Worm (Caenorhabditis elegans) whole organism, L4 larva: ENCODE data around the gene C03A3.2.
A peak's percentile ranks its signal among the peaks of the same experiment; 100 is the strongest.

Experiments used
- D1046.2 ChIP-seq: fragments of 200-800 bp; sonication (Bioruptor generic); IDR thresholded peaks from 2 replicates; pipeline ENCODE4 v1.3.6; 2022; ENCODE audit warnings: missing genetic modification characterization, missing compliant biosample characterization
- F37D6.2 ChIP-seq: sonication (generic microtip); optimal IDR thresholded peaks from 2 replicates; lab custom pipeline; 2016; ENCODE audit warnings: mild to moderate bottlenecking, missing genetic modification characterization, missing compliant biosample characterization
- F44E2.7 ChIP-seq: fragments of 200-800 bp; sonication (Bioruptor generic); IDR thresholded peaks from 2 replicates; pipeline ENCODE4 v2.1.2; 2022; ENCODE audit warnings: missing genetic modification characterization, missing compliant biosample characterization
- T20F7.1 ChIP-seq: fragments of 200-800 bp; sonication (Bioruptor generic); optimal IDR thresholded peaks from 2 replicates; lab custom pipeline; 2018; ENCODE audit warnings: mild to moderate bottlenecking, missing genetic modification characterization, missing compliant biosample characterization
- Y105C5A.15 ChIP-seq: fragments of 200-800 bp; sonication (Bioruptor generic); IDR thresholded peaks from 2 replicates; pipeline ENCODE4 v1.3.6; 2022; ENCODE audit warnings: missing genetic modification characterization, missing compliant biosample characterization
- Y48G9A.11 ChIP-seq: fragments of 200-800 bp; sonication (Bioruptor generic); IDR thresholded peaks from 2 replicates; pipeline ENCODE4 v1.3.6; 2022; ENCODE audit warnings: missing genetic modification reagents, missing genetic modification characterization, missing compliant biosample characterization
- Y5F2A.4 ChIP-seq: fragments of 200-800 bp; sonication (Bioruptor generic); optimal IDR thresholded peaks from 2 replicates; lab custom pipeline; 2018; ENCODE audit warnings: mild to moderate bottlenecking, missing genetic modification characterization, missing compliant biosample characterization
- ZK337.2 ChIP-seq: fragments of 200-800 bp; sonication (Bioruptor generic); IDR thresholded peaks from 2 replicates; pipeline ENCODE4 v1.3.6; 2022; ENCODE audit warnings: missing genetic modification reagents, missing genetic modification characterization, missing compliant biosample characterization
- aly-2 ChIP-seq: sonication (generic microtip); optimal IDR thresholded peaks from 2 replicates; lab custom pipeline; 2018; ENCODE audit warnings: missing biosample characterization, missing genetic modification characterization
- ama-1 ChIP-seq: fragments of 150-350 bp; optimal IDR thresholded peaks from 2 replicates; lab custom pipeline; 2014; ENCODE audit warnings: inconsistent platforms, mixed read lengths
- arid-1 ChIP-seq: fragments of 200-800 bp; sonication (Bioruptor generic); conservative IDR thresholded peaks from 2 replicates; pipeline ENCODE4 v1.3.6; 2022; ENCODE audit warnings: missing genetic modification reagents, missing genetic modification characterization, missing compliant biosample characterization
- ceh-20 ChIP-seq: fragments of 200-800 bp; sonication (Bioruptor generic); IDR thresholded peaks from 2 replicates; pipeline ENCODE4 v1.3.6; 2022; ENCODE audit warnings: missing genetic modification reagents, missing genetic modification characterization, missing compliant biosample characterization
- ceh-62 ChIP-seq: sonication (generic microtip); optimal IDR thresholded peaks from 2 replicates; lab custom pipeline; 2017; ENCODE audit warnings: missing biosample characterization, missing genetic modification characterization
- cey-2 ChIP-seq: sonication (generic microtip); optimal IDR thresholded peaks from 3 replicates; lab custom pipeline; 2017; ENCODE audit warnings: missing genetic modification characterization, mild to moderate bottlenecking, missing compliant biosample characterization, antibody characterized with exemption, borderline replicate concordance; ENCODE audit not compliant: insufficient read depth
- ctbp-1 ChIP-seq: fragments of 200-800 bp; sonication (Bioruptor generic); IDR thresholded peaks from 2 replicates; pipeline ENCODE4 v1.3.6; 2022; ENCODE audit warnings: missing genetic modification reagents, missing genetic modification characterization, missing compliant biosample characterization
- daf-12 ChIP-seq: fragments of 150-350 bp; optimal IDR thresholded peaks from 2 replicates; lab custom pipeline; 2014; ENCODE audit warnings: missing biosample characterization, missing genetic modification reagents, missing genetic modification characterization
- dmd-6 ChIP-seq: fragments of 200-800 bp; sonication (Bioruptor generic); IDR thresholded peaks from 2 replicates; pipeline ENCODE4 v1.3.6; 2022; ENCODE audit warnings: missing genetic modification reagents, missing genetic modification characterization, missing compliant biosample characterization
- dve-1 ChIP-seq: sonication (generic microtip); optimal IDR thresholded peaks from 2 replicates; lab custom pipeline; 2017; ENCODE audit warnings: antibody characterized with exemption, mild to moderate bottlenecking, missing genetic modification characterization, missing compliant biosample characterization; ENCODE audit not compliant: insufficient read depth
- egl-43 ChIP-seq: fragments of 200-800 bp; sonication (Bioruptor generic); IDR thresholded peaks from 2 replicates; pipeline ENCODE4 v1.3.6; 2022; ENCODE audit warnings: missing genetic modification reagents, missing genetic modification characterization, missing compliant biosample characterization
- fkh-10 ChIP-seq: fragments of 150-350 bp; optimal IDR thresholded peaks from 2 replicates; lab custom pipeline; 2014; ENCODE audit warnings: missing biosample characterization, missing genetic modification reagents, missing genetic modification characterization
- hif-1 ChIP-seq, 2 experiments: sonication (generic microtip); optimal IDR thresholded peaks; 2 replicates each; lab custom pipeline; 2016 to 2017; ENCODE audit warnings: missing compliant biosample characterization in 2 of 2, missing genetic modification characterization in 2 of 2, missing genetic modification reagents in 2 of 2, missing genotype in 2 of 2, mild to moderate bottlenecking in 1 of 2
- hlh-11 ChIP-seq: fragments of 200-800 bp; sonication (Bioruptor generic); optimal IDR thresholded peaks from 2 replicates; lab custom pipeline; 2018; ENCODE audit warnings: mild to moderate bottlenecking, missing genetic modification characterization, missing compliant biosample characterization
- hlh-30 ChIP-seq: sonication (generic microtip); optimal IDR thresholded peaks from 2 replicates; lab custom pipeline; 2017; ENCODE audit warnings: antibody characterized with exemption, mild to moderate bottlenecking, missing genetic modification characterization, missing compliant biosample characterization; ENCODE audit not compliant: insufficient read depth
- hmg-1.1 ChIP-seq: fragments of 200-800 bp; sonication (Bioruptor generic); IDR thresholded peaks from 2 replicates; pipeline ENCODE4 v1.3.6; 2022; ENCODE audit warnings: missing genetic modification reagents, missing genetic modification characterization, missing compliant biosample characterization
- jun-1 ChIP-seq: fragments of 150-350 bp; optimal IDR thresholded peaks from 2 replicates; lab custom pipeline; 2014; ENCODE audit warnings: missing biosample characterization, missing genetic modification reagents, missing genetic modification characterization
- lin-13 ChIP-seq: fragments of 150-350 bp; optimal IDR thresholded peaks from 2 replicates; lab custom pipeline; 2014; ENCODE audit warnings: missing biosample characterization, missing genetic modification reagents, missing genetic modification characterization
- lin-15B ChIP-seq: fragments of 150-350 bp; sonication (generic microtip); optimal IDR thresholded peaks from 3 replicates; lab custom pipeline; 2014; ENCODE audit warnings: missing biosample characterization, missing genetic modification characterization
- lin-39 ChIP-seq: fragments of 150-350 bp; optimal IDR thresholded peaks from 2 replicates; lab custom pipeline; 2014; ENCODE audit warnings: missing biosample characterization, missing genetic modification reagents, missing genetic modification characterization
- lsy-2 ChIP-seq, 2 experiments: fragments of 150-350 bp in 1 of 2; sonication (generic microtip) in 1 of 2; optimal IDR thresholded peaks; 2 replicates each; lab custom pipeline; 2014 to 2017; ENCODE audit warnings: missing biosample characterization in 2 of 2, missing genetic modification characterization in 2 of 2
- mdl-1 ChIP-seq, 2 experiments: fragments of 150-350 bp in 1 of 2; sonication (generic microtip) in 1 of 2; optimal IDR thresholded peaks; 2 replicates each; lab custom pipeline; 2014 to 2017; ENCODE audit warnings: missing biosample characterization in 2 of 2, missing genetic modification characterization in 2 of 2
- mes-2 ChIP-seq: sonication (generic microtip); optimal IDR thresholded peaks from 2 replicates; lab custom pipeline; 2016; ENCODE audit warnings: missing genotype, mild to moderate bottlenecking, missing genetic modification characterization, missing compliant biosample characterization; ENCODE audit not compliant: poor library complexity, severe bottlenecking
- nhr-10 ChIP-seq: fragments of 150-350 bp; optimal IDR thresholded peaks from 2 replicates; lab custom pipeline; 2014; ENCODE audit warnings: missing biosample characterization, missing genetic modification characterization
- nhr-76 ChIP-seq: fragments of 150-350 bp; optimal IDR thresholded peaks from 2 replicates; lab custom pipeline; 2014; ENCODE audit warnings: missing biosample characterization, missing genetic modification characterization
- php-3 ChIP-seq: fragments of 200-800 bp; sonication (Bioruptor generic); IDR thresholded peaks from 2 replicates; pipeline ENCODE4 v1.3.6; 2022; ENCODE audit warnings: missing genetic modification reagents, missing genetic modification characterization, missing compliant biosample characterization
- tra-1 ChIP-seq: fragments of 200-800 bp; sonication (Bioruptor generic); IDR thresholded peaks from 2 replicates; pipeline ENCODE4 v1.3.6; 2022; ENCODE audit warnings: missing genetic modification reagents, missing genetic modification characterization, missing compliant biosample characterization
- unc-130 ChIP-seq: sonication (generic microtip); optimal IDR thresholded peaks from 2 replicates; lab custom pipeline; 2016; ENCODE audit warnings: missing genetic modification reagents, missing genetic modification characterization, missing compliant biosample characterization
- unc-62 ChIP-seq, 3 experiments: fragments of 150-350 bp in 1 of 3; sonication (generic microtip); optimal IDR thresholded peaks in 2 of 3; peaks in 1 of 3; 1 replicate in 1 of 3; 2 replicates in 2 of 3; lab custom pipeline; 2014 to 2017; ENCODE audit warnings: missing biosample characterization in 3 of 3, missing genetic modification characterization in 3 of 3, missing genetic modification reagents in 3 of 3, missing genotype in 1 of 3
- vab-7 ChIP-seq: fragments of 200-800 bp; sonication (Bioruptor generic); IDR thresholded peaks from 2 replicates; pipeline ENCODE4 v1.3.6; 2022; ENCODE audit warnings: missing genetic modification reagents, missing genetic modification characterization, missing compliant biosample characterization
- zfp-2 ChIP-seq: sonication (generic microtip); optimal IDR thresholded peaks from 2 replicates; lab custom pipeline; 2016; ENCODE audit warnings: mild to moderate bottlenecking, missing genetic modification characterization, missing compliant biosample characterization
- zfp-3 ChIP-seq: fragments of 200-800 bp; sonication (Bioruptor generic); conservative IDR thresholded peaks from 2 replicates; pipeline ENCODE4 v1.3.6; 2022; ENCODE audit warnings: missing genetic modification reagents, missing genetic modification characterization, missing compliant biosample characterization
- ztf-11 ChIP-seq: fragments of 150-350 bp; optimal IDR thresholded peaks from 2 replicates; lab custom pipeline; 2014; ENCODE audit warnings: missing biosample characterization, missing genetic modification characterization
- ztf-7 ChIP-seq: fragments of 150-350 bp; optimal IDR thresholded peaks from 2 replicates; lab custom pipeline; 2014; ENCODE audit warnings: missing biosample characterization, missing genetic modification characterization

The C03A3.2 gene

ce11 chrX:11222597-11223218 is 39.9 kb upstream of the C03A3.2 start, which contains the start of gene C34F6.9 (continued):
- TF ChIP-seq D1046.2 (GFP tag; lab: Robert Waterston, UW) (no peak), mes-2 (peak; percentile 16), ZK337.2 (GFP tag; lab: Robert Waterston, UW) (no peak)

ce11 chrX:11226595-11226994 is 36.1 kb upstream of the C03A3.2 start, which contains the start of gene C34F6.12:
Gene C34F6.12, minus strand, starts transcription at chrX:11226695.
- TF ChIP-seq lin-13 (no peak), tra-1 (GFP tag; lab: Robert Waterston, UW) (no peak), unc-130 (GFP tag; lab: Kevin White, UChicago) (no peak), jun-1 (tag; lab: Kevin White, UChicago) (no peak)
- TF ChIP-seq, all 104 proteins: peak for 0

ce11 chrX:11240585-11241115 is 22.0 kb upstream of the C03A3.2 start, which contains the start of gene C34F6.10:
Gene C34F6.10, minus strand, starts transcription at chrX:11240635.
- TF ChIP-seq lsy-2 (tag; optimal IDR thresholded peaks at IDR 0.05; lab: Kevin White, UChicago) = peak in 1 of 2 experiments; percentile 22
- TF ChIP-seq dve-1 (tag; lab: Kevin White, UChicago) = no peak
- 0 out of 2 replicates have a peak, but pooled peaks have one; percentile 41 for TF ChIP-seq ceh-20
- no peak for TF ChIP-seq unc-62 (GFP tag; optimal IDR thresholded peaks at IDR 0.05 in 1 of 2; lab: Kevin White, UChicago)
- no peak for TF ChIP-seq unc-62 (tag; optimal IDR thresholded peaks at IDR 0.05; lab: Kevin White, UChicago)
- TF ChIP-seq lin-13 = no peak
- peak in 1 of 2 experiments; percentile 6 for TF ChIP-seq mdl-1 (tag; optimal IDR thresholded peaks at IDR 0.05; lab: Kevin White, UChicago)
- 0 out of 2 replicates have a peak, but pooled peaks have one; percentile 8 for TF ChIP-seq dmd-6 (GFP tag; lab: Robert Waterston, UW)
- TF ChIP-seq fkh-10 (GFP tag; lab: Kevin White, UChicago) = no peak
- TF ChIP-seq hlh-30 (tag; lab: Kevin White, UChicago) = peak; percentile 53
- peak; percentile 17 for TF ChIP-seq hlh-11 (tag; lab: Kevin White, UChicago)

ce11 chrX:11241479-11241878 is 21.2 kb upstream of the C03A3.2 start:
- 0 out of 2 replicates have a peak, but pooled peaks have one; percentile 30 for TF ChIP-seq ctbp-1 (GFP tag; lab: Robert Waterston, UW)
- no peak for TF ChIP-seq lin-39 (tag; lab: Kevin White, UChicago)
- no peak for TF ChIP-seq egl-43 (GFP tag; lab: Robert Waterston, UW)
- TF ChIP-seq ceh-62 (tag; lab: Kevin White, UChicago) = no peak
- no peak for TF ChIP-seq T20F7.1 (GFP tag; lab: Kevin White, UChicago)
- TF ChIP-seq Y5F2A.4 (GFP tag; lab: Kevin White, UChicago) = no peak
- no peak for TF ChIP-seq arid-1
- TF ChIP-seq ztf-7 (tag; lab: Kevin White, UChicago) = no peak
- TF ChIP-seq D1046.2 (GFP tag; lab: Robert Waterston, UW) = no peak
- TF ChIP-seq cey-2 (tag; lab: Kevin White, UChicago) = no peak
- TF ChIP-seq Y48G9A.11 (GFP tag; lab: Robert Waterston, UW) = no peak
- no peak for TF ChIP-seq dmd-6 (GFP tag; lab: Robert Waterston, UW)
- TF ChIP-seq F44E2.7 (GFP tag; lab: Robert Waterston, UW) = no peak
- TF ChIP-seq F37D6.2 (tag; lab: Kevin White, UChicago) = no peak
- no peak for TF ChIP-seq ama-1 (lab: Kevin White, UChicago)
- TF ChIP-seq mdl-1 (tag; optimal IDR thresholded peaks at IDR 0.05; lab: Kevin White, UChicago) = peak in 1 of 2 experiments; percentile 41
- no peak for TF ChIP-seq nhr-76
- TF ChIP-seq vab-7 (GFP tag; lab: Robert Waterston, UW) = no peak
- no peak for TF ChIP-seq zfp-2 (tag; lab: Kevin White, UChicago)
- no peak for TF ChIP-seq php-3 (GFP tag; lab: Robert Waterston, UW)
- no peak for TF ChIP-seq daf-12
- no peak for TF ChIP-seq nhr-10 (tag; lab: Kevin White, UChicago)
- TF ChIP-seq Y105C5A.15 (GFP tag; lab: Robert Waterston, UW) = no peak
- no peak for TF ChIP-seq hif-1 (tag; optimal IDR thresholded peaks at IDR 0.05; lab: Kevin White, UChicago)
- TF ChIP-seq aly-2 (tag; lab: Kevin White, UChicago) = no peak
- no peak for TF ChIP-seq ztf-11 (tag; lab: Kevin White, UChicago)
- TF ChIP-seq tra-1 (GFP tag; lab: Robert Waterston, UW) = no peak
- no peak for TF ChIP-seq lin-15B (tag; lab: Kevin White, UChicago)
- no peak for TF ChIP-seq hmg-1.1
- no peak for TF ChIP-seq zfp-3 (GFP tag; lab: Robert Waterston, UW)
- peak in 1 of 2 experiments; percentile 68 for TF ChIP-seq unc-62 (GFP tag; optimal IDR thresholded peaks at IDR 0.05 in 1 of 2; lab: Kevin White, UChicago)
- no peak for TF ChIP-seq unc-62 (tag; optimal IDR thresholded peaks at IDR 0.05; lab: Kevin White, UChicago)
